Worm (Caenorhabditis elegans): ENCODE results near the gene T04A8.8.

Gene T04A8.8

DNA sequence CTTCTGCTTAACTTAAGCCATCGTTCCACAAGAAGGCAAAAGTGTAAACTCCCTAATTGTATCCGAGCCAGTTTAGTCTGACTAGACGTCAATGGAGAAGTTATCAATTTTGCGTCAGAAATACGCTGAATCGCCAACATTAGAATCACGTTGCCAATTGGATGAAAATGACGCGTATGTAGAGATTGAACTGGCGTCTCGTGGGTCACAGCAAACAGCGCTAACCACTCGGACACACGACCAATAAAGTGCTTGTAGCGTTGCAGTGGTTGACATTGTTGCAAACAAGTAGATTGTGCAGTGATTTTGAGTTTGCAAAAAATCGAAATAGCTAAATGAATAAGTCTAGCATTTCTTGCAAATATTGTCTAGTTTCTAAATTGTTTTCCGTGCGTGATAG is 4.2 kb upstream of the T04A8.8 start (continued):
- TF ChIP-seq nhr-25 (tag; optimal IDR thresholded peaks at IDR 0.05) = peak; percentile 66
- TF ChIP-seq jun-1 (tag; optimal IDR thresholded peaks at IDR 0.05) = peak; percentile 56

DNA sequence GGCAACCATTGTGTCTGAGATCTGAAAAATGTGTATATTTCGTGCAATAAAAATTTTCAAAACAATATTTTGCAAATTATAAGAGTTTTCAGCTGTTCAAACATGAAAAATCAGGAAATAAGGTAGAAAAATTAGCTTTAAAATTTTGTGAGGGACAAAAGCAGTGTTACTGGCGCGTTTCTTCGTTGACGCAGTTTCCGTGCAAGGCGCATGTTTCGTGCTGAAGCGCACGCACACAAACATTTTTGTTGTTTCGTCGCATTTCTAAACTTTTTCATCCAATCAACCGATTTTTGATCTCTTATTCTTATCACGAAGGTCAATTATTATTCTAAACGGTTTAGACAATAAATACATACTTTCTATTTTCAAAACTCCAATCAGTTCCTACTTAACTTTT is 514 bp upstream of the T04A8.8 start, which contains the start of gene nifk-1:
Gene nifk-1 (minus strand): TSS at position 27 of the 400 bp plus-strand sequence.
- peak; percentile 80 for TF ChIP-seq nhr-23 (tag; optimal IDR thresholded peaks at IDR 0.05)
- TF ChIP-seq ceh-28 (tag; optimal IDR thresholded peaks at IDR 0.05) = peak; percentile 8
- TF ChIP-seq lin-15B (tag; optimal IDR thresholded peaks at IDR 0.05) = peak; percentile 70
- TF ChIP-seq nhr-28 (tag; optimal IDR thresholded peaks at IDR 0.05) = no peak
- TF ChIP-seq elt-2 (tag; optimal IDR thresholded peaks at IDR 0.05) = peak; percentile 67
- TF ChIP-seq nhr-12 (tag; optimal IDR thresholded peaks at IDR 0.05) = no peak
- peak; percentile 12 for TF ChIP-seq pqm-1 (tag; optimal IDR thresholded peaks at IDR 0.05)
- TF ChIP-seq daf-12 (tag; optimal IDR thresholded peaks at IDR 0.05) = no peak
- TF ChIP-seq lsy-12 (tag; optimal IDR thresholded peaks at IDR 0.05) = no peak
- no peak for TF ChIP-seq fos-1 (tag; optimal IDR thresholded peaks at IDR 0.05)
- no peak for TF ChIP-seq zag-1 (tag; optimal IDR thresholded peaks at IDR 0.05)
- TF ChIP-seq nhr-43 (tag; optimal IDR thresholded peaks at IDR 0.05; ENCODE audit: poor library complexity, severe bottlenecking) = peak; percentile 6
- TF ChIP-seq nfya-1 (tag; optimal IDR thresholded peaks at IDR 0.05; ENCODE audit: insufficient read depth) = peak; percentile 65
- peak; percentile 8 for TF ChIP-seq R02D3.7 (tag; optimal IDR thresholded peaks at IDR 0.05)
- no peak for TF ChIP-seq skn-1 (tag; optimal IDR thresholded peaks at IDR 0.05)
- no peak for TF ChIP-seq aly-2 (tag; optimal IDR thresholded peaks at IDR 0.05)
- peak; percentile 64 for TF ChIP-seq jun-1 (tag; optimal IDR thresholded peaks at IDR 0.05)
- TF ChIP-seq snpc-4 (tag; optimal IDR thresholded peaks at IDR 0.05) = peak; percentile 80
- TF ChIP-seq hmg-11 (tag; optimal IDR thresholded peaks at IDR 0.05) = peak; percentile 74
- TF ChIP-seq ama-1 (optimal IDR thresholded peaks at IDR 0.05) = peak; percentile 1
- no peak for TF ChIP-seq mdl-1 (tag; optimal IDR thresholded peaks at IDR 0.05)
- TF ChIP-seq nhr-25 (tag; optimal IDR thresholded peaks at IDR 0.05) = peak; percentile 54
- peak; percentile 55 for TF ChIP-seq lin-39 (tag; optimal IDR thresholded peaks at IDR 0.05)
- TF ChIP-seq pha-4 (tag; optimal IDR thresholded peaks at IDR 0.05) = peak; percentile 86

DNA sequence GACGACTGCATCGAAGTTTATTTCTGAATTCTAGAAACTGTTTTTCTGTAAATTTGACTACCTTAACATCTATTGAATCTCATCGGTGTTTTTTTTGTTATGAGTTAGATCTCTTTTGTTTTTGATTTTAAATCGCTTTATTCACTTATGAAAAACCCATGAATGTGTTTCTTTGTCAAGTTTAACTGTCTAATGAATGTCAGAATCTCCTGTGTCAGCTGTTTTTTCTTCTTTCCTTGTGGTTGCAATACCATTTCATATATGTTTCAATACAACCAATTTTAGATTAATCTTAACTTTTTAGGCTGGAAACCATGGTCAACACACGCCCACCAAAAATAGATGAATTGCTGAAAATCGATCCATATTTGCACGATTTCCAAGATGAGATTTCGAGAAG is 1.3 kb downstream of the T04A8.8 start, which contains the start of gene T04A8.7:
Gene T04A8.7 (plus strand): TSS at position 301 of the 400 bp plus-strand sequence.
- TF ChIP-seq elt-2 (tag; optimal IDR thresholded peaks at IDR 0.05) = no peak
- no peak for TF ChIP-seq ztf-11 (tag; optimal IDR thresholded peaks at IDR 0.05)
- TF ChIP-seq hmg-11 (tag; optimal IDR thresholded peaks at IDR 0.05) = no peak
- TF ChIP-seq nhr-12 (tag; optimal IDR thresholded peaks at IDR 0.05) = no peak
- no peak for TF ChIP-seq nhr-76 (tag; optimal IDR thresholded peaks at IDR 0.05)
- TF ChIP-seq daf-12 (tag; optimal IDR thresholded peaks at IDR 0.05) = no peak
- TF ChIP-seq ZK546.5 (tag; optimal IDR thresholded peaks at IDR 0.05) = no peak
- no peak for TF ChIP-seq elt-1 (tag; optimal IDR thresholded peaks at IDR 0.05)
- TF ChIP-seq ztf-4 (tag; optimal IDR thresholded peaks at IDR 0.05) = no peak
- no peak for TF ChIP-seq tbx-2 (tag; optimal IDR thresholded peaks at IDR 0.05)

DNA sequence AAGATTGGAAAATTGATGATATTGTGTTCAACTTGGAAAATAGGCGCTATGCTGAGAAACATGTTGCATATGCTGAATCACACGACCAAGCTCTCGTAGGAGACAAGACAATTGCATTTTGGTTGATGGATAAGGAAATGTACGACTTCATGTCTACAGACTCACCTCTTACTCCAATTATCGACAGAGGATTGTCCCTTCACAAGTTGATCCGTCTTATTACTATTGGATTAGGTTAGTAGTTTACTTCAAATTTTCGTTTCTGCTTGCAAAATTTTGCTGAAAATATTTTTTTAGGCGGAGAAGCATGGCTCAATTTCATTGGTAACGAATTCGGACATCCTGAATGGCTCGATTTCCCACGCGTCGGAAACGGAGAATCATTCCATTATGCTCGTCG is 3.1 kb downstream of the T04A8.8 start:
- no peak for TF ChIP-seq ceh-82 (tag; optimal IDR thresholded peaks at IDR 0.05)
- no peak for TF ChIP-seq ceh-28 (tag; optimal IDR thresholded peaks at IDR 0.05)
- no peak for TF ChIP-seq nhr-25 (tag; optimal IDR thresholded peaks at IDR 0.05)
- TF ChIP-seq nhr-28 (tag; optimal IDR thresholded peaks at IDR 0.05) = no peak
- TF ChIP-seq eor-1 (tag; optimal IDR thresholded peaks at IDR 0.05) = no peak
- no peak for TF ChIP-seq nhr-77 (tag; optimal IDR thresholded peaks at IDR 0.05)
- no peak for TF ChIP-seq nfya-1 (tag; optimal IDR thresholded peaks at IDR 0.05; ENCODE audit: insufficient read depth)
- TF ChIP-seq daf-12 (tag; optimal IDR thresholded peaks at IDR 0.05) = no peak
- no peak for TF ChIP-seq unc-62 (GFP tag; optimal IDR thresholded peaks at IDR 0.05)
- TF ChIP-seq R02D3.7 (tag; optimal IDR thresholded peaks at IDR 0.05) = no peak
- no peak for TF ChIP-seq egl-27 (tag; optimal IDR thresholded peaks at IDR 0.05)
- no peak for TF ChIP-seq sea-2 (GFP tag; optimal IDR thresholded peaks at IDR 0.05)
- no peak for TF ChIP-seq nhr-237 (tag; optimal IDR thresholded peaks at IDR 0.05)
- no peak for TF ChIP-seq mml-1 (tag; optimal IDR thresholded peaks at IDR 0.05)
